Worm (Caenorhabditis elegans) whole organism, young adult: ENCODE measurements around the gene phy-3.

ENCODE experiments used
- ekl-4 ChIP-seq: fragments of 200-800 bp; sonication (Bioruptor generic); IDR thresholded peaks from 2 replicates; pipeline ENCODE4 v1.3.6; 2022; ENCODE audit warnings: missing genetic modification reagents, missing genetic modification characterization, missing compliant biosample characterization
- hmg-20 ChIP-seq: fragments of 200-800 bp; sonication (Bioruptor generic); IDR thresholded peaks from 2 replicates; pipeline ENCODE4 v1.3.6; 2022; ENCODE audit warnings: missing genetic modification reagents, missing genetic modification characterization, missing compliant biosample characterization
- snpc-1.1 ChIP-seq: sonication (generic microtip); optimal IDR thresholded peaks from 2 replicates; lab custom pipeline; 2017; ENCODE audit warnings: missing genetic modification characterization, mild to moderate bottlenecking, missing compliant biosample characterization, antibody characterized with exemption, moderate library complexity, missing genotype, missing genetic modification reagents; ENCODE audit not compliant: insufficient read depth

ce11 chrV:16833672-16834071 is 707 bp downstream of the phy-3 start:
- TF ChIP-seq hmg-20 (GFP tag; lab: Robert Waterston, UW) (no peak), ekl-4 (GFP tag; lab: Robert Waterston, UW) (no peak), snpc-1.1 (tag; lab: Kevin White, UChicago) (no peak)
